Fruit fly (Drosophila melanogaster) whole organism, embryonic: Measurements from ENCODE around the gene CG7715.

Experiments
- CG10274 ChIP-seq: fragments of 200-800 bp; sonication (Bioruptor generic); optimal IDR thresholded peaks from 3 replicates; lab custom pipeline; 2017; ENCODE audit warnings: missing biosample characterization, mild to moderate bottlenecking, missing genetic modification characterization
- CG12155 ChIP-seq: fragments of 200-800 bp; sonication (Bioruptor generic); optimal IDR thresholded peaks from 3 replicates; lab custom pipeline; 2016; ENCODE audit warnings: missing biosample characterization, missing genetic modification characterization
- CG12659 ChIP-seq: fragments of 200-800 bp; sonication (Bioruptor generic); optimal IDR thresholded peaks from 3 replicates; lab custom pipeline; 2017; ENCODE audit warnings: mild to moderate bottlenecking, missing biosample characterization, missing genetic modification reagents, missing genetic modification characterization
- CG12744 ChIP-seq: fragments of 200-800 bp; sonication (Bioruptor generic); optimal IDR thresholded peaks from 2 replicates; lab custom pipeline; 2016; ENCODE audit warnings: missing biosample characterization, missing genetic modification characterization
- CG13296 ChIP-seq: fragments of 200-800 bp; sonication (Bioruptor generic); optimal IDR thresholded peaks from 3 replicates; lab custom pipeline; 2018; ENCODE audit warnings: missing biosample characterization, mild to moderate bottlenecking, missing genetic modification characterization
- CG13894 ChIP-seq: fragments of 200-800 bp; sonication (Bioruptor generic); optimal IDR thresholded peaks from 3 replicates; lab custom pipeline; 2018; ENCODE audit warnings: missing biosample characterization, mild to moderate bottlenecking, missing genetic modification characterization, moderate library complexity
- CG14050 ChIP-seq: fragments of 200-800 bp; sonication (Bioruptor generic); IDR thresholded peaks from 3 replicates; pipeline ENCODE4 v1.3.6; 2022; ENCODE audit warnings: missing biosample characterization, missing genetic modification characterization
- CG14667 ChIP-seq: fragments of 200-800 bp; sonication (Bioruptor generic); IDR thresholded peaks from 2 replicates; pipeline ENCODE4 v1.3.6; 2022; ENCODE audit warnings: missing biosample characterization, missing genetic modification characterization
- CG16779 ChIP-seq: fragments of 200-800 bp; sonication (Bioruptor generic); IDR thresholded peaks from 2 replicates; pipeline ENCODE4 v1.3.6; 2022; ENCODE audit warnings: missing biosample characterization, missing genetic modification characterization
- CG17912 ChIP-seq: fragments of 200-800 bp; sonication (Bioruptor generic); optimal IDR thresholded peaks from 2 replicates; lab custom pipeline; 2018; ENCODE audit warnings: missing biosample characterization, mild to moderate bottlenecking, missing genetic modification characterization
- CG18011 ChIP-seq: fragments of 200-800 bp; sonication (Bioruptor generic); optimal IDR thresholded peaks from 2 replicates; lab custom pipeline; 2017; ENCODE audit warnings: missing biosample characterization, missing genetic modification characterization, mild to moderate bottlenecking, moderate library complexity, missing genotype
- CG4282 ChIP-seq: fragments of 200-800 bp; sonication (Bioruptor generic); optimal IDR thresholded peaks from 2 replicates; lab custom pipeline; 2016; ENCODE audit warnings: missing biosample characterization, missing genetic modification characterization
- CG4424 ChIP-seq: fragments of 200-800 bp; sonication (Bioruptor generic); optimal IDR thresholded peaks from 3 replicates; lab custom pipeline; 2016; ENCODE audit warnings: missing biosample characterization, missing genetic modification characterization
- CG5245 ChIP-seq: fragments of 200-800 bp; sonication (Bioruptor generic); optimal IDR thresholded peaks from 3 replicates; lab custom pipeline; 2016; ENCODE audit warnings: missing biosample characterization, missing genetic modification characterization
- CG8388 ChIP-seq: fragments of 200-800 bp; sonication (Bioruptor generic); optimal IDR thresholded peaks from 2 replicates; lab custom pipeline; 2019; ENCODE audit warnings: missing biosample characterization, mild to moderate bottlenecking, missing genetic modification characterization, moderate library complexity
- CG8944 ChIP-seq: fragments of 200-800 bp; sonication (Bioruptor generic); optimal IDR thresholded peaks from 3 replicates; lab custom pipeline; 2016; ENCODE audit warnings: missing biosample characterization, missing genetic modification characterization
- CG9727 ChIP-seq: fragments of 200-800 bp; sonication (Bioruptor generic); optimal IDR thresholded peaks from 3 replicates; lab custom pipeline; 2017; ENCODE audit warnings: missing biosample characterization, mild to moderate bottlenecking, missing genetic modification characterization
- CkIIα-i1 ChIP-seq: fragments of 200-800 bp; sonication (Bioruptor generic); IDR thresholded peaks from 2 replicates; pipeline ENCODE4 v1.3.6; 2022; ENCODE audit warnings: missing biosample characterization, missing genetic modification characterization
- Doc2 ChIP-seq: fragments of 200-800 bp; sonication (Bioruptor generic); IDR thresholded peaks from 2 replicates; pipeline ENCODE4 v1.3.6; 2022; ENCODE audit warnings: missing biosample characterization, missing genetic modification characterization
- Dp ChIP-seq: fragments of 200-800 bp; sonication (Bioruptor generic); optimal IDR thresholded peaks from 2 replicates; lab custom pipeline; 2018; ENCODE audit warnings: missing biosample characterization, mild to moderate bottlenecking, missing genetic modification characterization, moderate library complexity
- E2f1 ChIP-seq: fragments of 200-800 bp; sonication (Bioruptor generic); IDR thresholded peaks from 2 replicates; pipeline ENCODE4 v1.3.6; 2022; ENCODE audit warnings: missing biosample characterization, missing genetic modification characterization
- H2.0 ChIP-seq: fragments of 200-800 bp; sonication (Bioruptor generic); IDR thresholded peaks from 2 replicates; pipeline ENCODE4 v1.3.6; 2022; ENCODE audit warnings: missing biosample characterization, missing genetic modification characterization
- HmgD ChIP-seq: fragments of 200-800 bp; sonication (Bioruptor generic); optimal IDR thresholded peaks from 3 replicates; lab custom pipeline; 2016; ENCODE audit warnings: missing biosample characterization, missing genetic modification characterization
- NC2α ChIP-seq: fragments of 200-800 bp; sonication (Bioruptor generic); optimal IDR thresholded peaks from 2 replicates; lab custom pipeline; 2016; ENCODE audit warnings: missing biosample characterization, missing genetic modification characterization
- NK7.1 ChIP-seq: fragments of 200-800 bp; sonication (Bioruptor generic); optimal IDR thresholded peaks from 3 replicates; lab custom pipeline; 2016; ENCODE audit warnings: missing biosample characterization, missing genetic modification characterization
- Nf-YB ChIP-seq: fragments of 200-800 bp; sonication (Bioruptor generic); optimal IDR thresholded peaks from 3 replicates; lab custom pipeline; 2019; ENCODE audit warnings: missing biosample characterization, mild to moderate bottlenecking, missing genetic modification characterization, moderate library complexity
- Ptx1 ChIP-seq: fragments of 200-800 bp; sonication (Bioruptor generic); IDR thresholded peaks from 2 replicates; pipeline ENCODE4 v1.3.6; 2022; ENCODE audit warnings: missing biosample characterization, missing genetic modification characterization
- Rfx ChIP-seq: fragments of 200-800 bp; sonication (Bioruptor generic); IDR thresholded peaks from 2 replicates; pipeline ENCODE4 v1.3.6; 2022; ENCODE audit warnings: missing biosample characterization, missing genetic modification characterization
- Ssrp ChIP-seq: fragments of 200-800 bp; sonication (Bioruptor generic); optimal IDR thresholded peaks from 2 replicates; lab custom pipeline; 2018; ENCODE audit warnings: missing biosample characterization, mild to moderate bottlenecking, missing genetic modification characterization, moderate library complexity
- Usf ChIP-seq: fragments of 200-800 bp; sonication (Bioruptor generic); optimal IDR thresholded peaks from 2 replicates; lab custom pipeline; 2017; ENCODE audit warnings: missing genotype, missing biosample characterization, missing genetic modification characterization
- cato ChIP-seq: fragments of 200-800 bp; sonication (Bioruptor generic); optimal IDR thresholded peaks from 2 replicates; lab custom pipeline; 2016; ENCODE audit warnings: missing biosample characterization, missing genetic modification characterization, borderline replicate concordance
- caup ChIP-seq: fragments of 200-800 bp; sonication (Bioruptor generic); optimal IDR thresholded peaks from 3 replicates; lab custom pipeline; 2017; ENCODE audit warnings: missing biosample characterization, mild to moderate bottlenecking, missing genetic modification characterization, moderate library complexity; ENCODE audit not compliant: severe bottlenecking
- chinmo ChIP-seq: fragments of 200-800 bp; sonication (Bioruptor generic); IDR thresholded peaks from 4 replicates; pipeline ENCODE4 v1.3.6; 2022; ENCODE audit warnings: missing biosample characterization, missing genetic modification characterization; ENCODE audit not compliant: partially characterized antibody
- crol ChIP-seq: fragments of 200-800 bp; sonication (Bioruptor generic); IDR thresholded peaks from 2 replicates; pipeline ENCODE4 v1.3.6; 2022; ENCODE audit warnings: missing biosample characterization, missing genetic modification characterization
- en ChIP-seq: fragments of 200-800 bp; sonication (Bioruptor generic); optimal IDR thresholded peaks from 2 replicates; lab custom pipeline; 2016; ENCODE audit warnings: missing biosample characterization, missing genetic modification characterization
- fd102C ChIP-seq: fragments of 200-800 bp; sonication (Bioruptor generic); optimal IDR thresholded peaks from 2 replicates; lab custom pipeline; 2018; ENCODE audit warnings: missing biosample characterization, mild to moderate bottlenecking, missing genetic modification characterization, moderate library complexity
- grn ChIP-seq: fragments of 200-800 bp; sonication (Bioruptor generic); optimal IDR thresholded peaks from 3 replicates; lab custom pipeline; 2017; ENCODE audit warnings: missing biosample characterization, missing genetic modification characterization
- kay ChIP-seq: fragments of 200-800 bp; sonication (Bioruptor generic); optimal IDR thresholded peaks from 2 replicates; lab custom pipeline; 2016; ENCODE audit warnings: missing biosample characterization, missing genetic modification characterization
- lab ChIP-seq: fragments of 200-800 bp; sonication (Bioruptor generic); optimal IDR thresholded peaks from 3 replicates; lab custom pipeline; 2017; ENCODE audit warnings: missing biosample characterization, missing genetic modification characterization, mild to moderate bottlenecking, moderate library complexity, missing genetic modification reagents
- mirr ChIP-seq: fragments of 200-800 bp; sonication (Bioruptor generic); optimal IDR thresholded peaks from 3 replicates; lab custom pipeline; 2018; ENCODE audit warnings: missing biosample characterization, mild to moderate bottlenecking, missing genetic modification characterization
- odd ChIP-seq: fragments of 200-800 bp; sonication (Bioruptor generic); optimal IDR thresholded peaks from 2 replicates; lab custom pipeline; 2017; ENCODE audit warnings: missing biosample characterization, mild to moderate bottlenecking, missing genetic modification characterization
- pho ChIP-seq: fragments of 200-800 bp; sonication (Bioruptor generic); optimal IDR thresholded peaks from 2 replicates; lab custom pipeline; 2016; ENCODE audit warnings: missing biosample characterization, missing genetic modification characterization
- phol ChIP-seq: fragments of 200-800 bp; sonication (Bioruptor generic); optimal IDR thresholded peaks from 3 replicates; lab custom pipeline; 2018; ENCODE audit warnings: missing biosample characterization, mild to moderate bottlenecking, missing genetic modification characterization, moderate library complexity
- psq ChIP-seq: fragments of 200-800 bp; sonication (Bioruptor generic); optimal IDR thresholded peaks from 2 replicates; lab custom pipeline; 2017; ENCODE audit warnings: missing biosample characterization, missing genetic modification characterization
- sob ChIP-seq: fragments of 200-800 bp; sonication (Bioruptor generic); IDR thresholded peaks from 2 replicates; pipeline ENCODE4 v1.3.6; 2022; ENCODE audit warnings: missing biosample characterization, missing genetic modification characterization
- tio ChIP-seq: fragments of 200-800 bp; sonication (Bioruptor generic); optimal IDR thresholded peaks from 2 replicates; lab custom pipeline; 2017; ENCODE audit warnings: missing biosample characterization, missing genetic modification characterization, inconsistent platforms
- trem ChIP-seq: fragments of 200-800 bp; optimal IDR thresholded peaks from 3 replicates; lab custom pipeline; 2019; ENCODE audit warnings: missing biosample characterization, mild to moderate bottlenecking, missing genetic modification characterization, moderate library complexity
- twi ChIP-seq: fragments of 200-800 bp; optimal IDR thresholded peaks from 2 replicates; lab custom pipeline; 2019; ENCODE audit warnings: missing biosample characterization, mild to moderate bottlenecking, missing genetic modification characterization, moderate library complexity
- unpg ChIP-seq: fragments of 200-800 bp; sonication (Bioruptor generic); optimal IDR thresholded peaks from 3 replicates; lab custom pipeline; 2018; ENCODE audit warnings: missing biosample characterization, mild to moderate bottlenecking, missing genetic modification characterization, moderate library complexity
- wor ChIP-seq: fragments of 200-800 bp; sonication (Bioruptor generic); IDR thresholded peaks from 2 replicates; pipeline ENCODE4 v1.3.6; 2022; ENCODE audit warnings: missing biosample characterization, missing genetic modification characterization
- yki ChIP-seq: fragments of >200 bp; optimal IDR thresholded peaks from 3 replicates; lab custom pipeline; 2018

The CG7715 gene

dm6 chr3R:18719767-18720341 lies 8.4 kb downstream of the CG7715 start (continued):
- peak; percentile 89 for TF ChIP-seq Rfx (GFP tag; lab: Robert Waterston, UW)
- peak; percentile 84 for TF ChIP-seq Ptx1 (GFP tag; lab: Robert Waterston, UW)
- TF ChIP-seq wor (GFP tag; lab: Robert Waterston, UW): peak; percentile 74
- TF ChIP-seq mirr (GFP tag; lab: Kevin White, UChicago): peak; percentile 82
- TF ChIP-seq CG12659: peak; percentile 85
- TF ChIP-seq Ssrp: peak; percentile 77
- TF ChIP-seq CG4282 (GFP tag; lab: Kevin White, UChicago): peak; percentile 6
- TF ChIP-seq Nf-YB (GFP tag; lab: Kevin White, UChicago): peak; percentile 64
- TF ChIP-seq CG8388 (GFP tag; lab: Kevin White, UChicago): peak; percentile 81
- TF ChIP-seq CG16779 (GFP tag; lab: Robert Waterston, UW): no peak
- no peak for TF ChIP-seq chinmo (GFP tag; lab: Robert Waterston, UW)
- peak; percentile 80 for TF ChIP-seq CG12744 (GFP tag; lab: Kevin White, UChicago)
- TF ChIP-seq CG9727 (GFP tag; lab: Kevin White, UChicago): peak; percentile 82
- TF ChIP-seq en (GFP tag; lab: Kevin White, UChicago): peak; percentile 56
- TF ChIP-seq phol (tag; lab: Kevin White, UChicago): peak; percentile 81
- no peak for TF ChIP-seq Dp (GFP tag; lab: Kevin White, UChicago)
- peak; percentile 22 for TF ChIP-seq HmgD (GFP tag; lab: Kevin White, UChicago)
- TF ChIP-seq Doc2 (GFP tag; lab: Robert Waterston, UW): peak; percentile 50; the same call in 1 of the 2 replicates
- TF ChIP-seq CkIIα-i1 (GFP tag; lab: Robert Waterston, UW): no peak
- TF ChIP-seq CG13296 (GFP tag; lab: Kevin White, UChicago): peak; percentile 90
- TF ChIP-seq CG14050 (GFP tag; lab: Robert Waterston, UW): peak; percentile 61
- no peak for TF ChIP-seq yki (lab: Kevin White, UChicago)
- TF ChIP-seq sob: peak; percentile 83
- no peak for TF ChIP-seq crol
- TF ChIP-seq tio (GFP tag; lab: Kevin White, UChicago): peak; percentile 66
- TF ChIP-seq CG12155 (GFP tag; lab: Kevin White, UChicago): peak; percentile 67
- TF ChIP-seq CG14667 (GFP tag; lab: Robert Waterston, UW): peak; percentile 66
- TF ChIP-seq lab (GFP tag; lab: Kevin White, UChicago): peak; percentile 96
- TF ChIP-seq CG8944: peak; percentile 69
- TF ChIP-seq odd (GFP tag; lab: Kevin White, UChicago): peak; percentile 81
- peak; percentile 58 for TF ChIP-seq CG18011 (GFP tag; lab: Kevin White, UChicago)
- TF ChIP-seq psq: peak; percentile 16
- TF ChIP-seq NK7.1 (GFP tag; lab: Kevin White, UChicago): peak; percentile 65
- TF ChIP-seq CG4424 (GFP tag; lab: Kevin White, UChicago): peak; percentile 78
- peak; percentile 94 for TF ChIP-seq CG13894 (tag; lab: Kevin White, UChicago)
- TF ChIP-seq Usf (GFP tag; lab: Kevin White, UChicago): peak; percentile 29
- TF ChIP-seq caup (GFP tag; lab: Kevin White, UChicago): peak; percentile 90
- no peak for TF ChIP-seq fd102C (GFP tag; lab: Kevin White, UChicago)
- peak; percentile 82 for TF ChIP-seq pho (GFP tag; lab: Kevin White, UChicago)
- TF ChIP-seq CG10274: peak; percentile 36
- peak; percentile 67 for TF ChIP-seq CG5245 (GFP tag; lab: Kevin White, UChicago)
- peak; percentile 15 for TF ChIP-seq cato (GFP tag; lab: Kevin White, UChicago)
- peak; percentile 72 for TF ChIP-seq kay (GFP tag; lab: Kevin White, UChicago)
- TF ChIP-seq CG17912: peak; percentile 42
- peak; percentile 76 for TF ChIP-seq twi (tag; lab: Kevin White, UChicago)
- peak; percentile 39 for TF ChIP-seq NC2α (GFP tag; lab: Kevin White, UChicago)
- TF ChIP-seq H2.0 (GFP tag; lab: Robert Waterston, UW): peak; percentile 73
- peak; percentile 87 for TF ChIP-seq unpg
- TF ChIP-seq E2f1: peak; percentile 72
- peak; percentile 44 for TF ChIP-seq grn (GFP tag; lab: Kevin White, UChicago)
- TF ChIP-seq trem: peak; percentile 63
